Worm (Caenorhabditis elegans) whole organism, L2 larva: ENCODE measurements around the gene tyr-6.

ENCODE experiments used
- blmp-1 ChIP-seq: sonication (generic microtip); optimal IDR thresholded peaks from 2 replicates; lab custom pipeline; 2017; ENCODE audit warnings: missing genetic modification characterization, mild to moderate bottlenecking, missing compliant biosample characterization, antibody characterized with exemption, moderate library complexity; ENCODE audit not compliant: insufficient read depth
- ceh-16 ChIP-seq: fragments of 150-350 bp; optimal IDR thresholded peaks from 2 replicates; lab custom pipeline; 2014; ENCODE audit warnings: missing biosample characterization, missing genetic modification characterization
- dmd-4 ChIP-seq: sonication (generic microtip); optimal IDR thresholded peaks from 2 replicates; lab custom pipeline; 2017; ENCODE audit warnings: missing biosample characterization, missing genetic modification characterization
- egl-27 ChIP-seq: sonication (generic microtip); optimal IDR thresholded peaks from 3 replicates; lab custom pipeline; 2017; ENCODE audit warnings: missing biosample characterization, missing genetic modification reagents, missing genetic modification characterization
- elt-1 ChIP-seq: fragments of 150-350 bp; optimal IDR thresholded peaks from 2 replicates; lab custom pipeline; 2014; ENCODE audit warnings: missing biosample characterization, missing genetic modification characterization
- nhr-11 ChIP-seq: fragments of 150-350 bp; optimal IDR thresholded peaks from 2 replicates; lab custom pipeline; 2014; ENCODE audit warnings: missing biosample characterization, missing genetic modification characterization
- nhr-237 ChIP-seq: fragments of 150-350 bp; optimal IDR thresholded peaks from 2 replicates; lab custom pipeline; 2014; ENCODE audit warnings: missing biosample characterization, missing genetic modification characterization
- unc-39 ChIP-seq: fragments of 150-350 bp; optimal IDR thresholded peaks from 2 replicates; lab custom pipeline; 2014; ENCODE audit warnings: missing biosample characterization, missing genetic modification characterization
- unc-55 ChIP-seq: fragments of 150-350 bp; sonication (generic microtip); optimal IDR thresholded peaks from 3 replicates; lab custom pipeline; 2014; ENCODE audit warnings: missing biosample characterization, missing genetic modification reagents, missing genetic modification characterization
- unc-62 ChIP-seq: fragments of 150-350 bp; optimal IDR thresholded peaks from 2 replicates; lab custom pipeline; 2014; ENCODE audit warnings: missing biosample characterization, missing genetic modification reagents, missing genetic modification characterization
- ztf-1 ChIP-seq: fragments of 200-800 bp; sonication (Bioruptor generic); conservative IDR thresholded peaks from 2 replicates; pipeline ENCODE4 v1.3.6; 2022; ENCODE audit warnings: missing genetic modification characterization, missing compliant biosample characterization

tyr-6 gene

ce11 chrIV:6531450-6531849 lies 51.1 kb downstream of the tyr-6 start, which contains the start of gene C01G5.4:
Gene C01G5.4 (plus strand): TSS chrIV:6531750.
- TF ChIP-seq egl-27 (tag; lab: Kevin White, UChicago) = no peak

DNA sequence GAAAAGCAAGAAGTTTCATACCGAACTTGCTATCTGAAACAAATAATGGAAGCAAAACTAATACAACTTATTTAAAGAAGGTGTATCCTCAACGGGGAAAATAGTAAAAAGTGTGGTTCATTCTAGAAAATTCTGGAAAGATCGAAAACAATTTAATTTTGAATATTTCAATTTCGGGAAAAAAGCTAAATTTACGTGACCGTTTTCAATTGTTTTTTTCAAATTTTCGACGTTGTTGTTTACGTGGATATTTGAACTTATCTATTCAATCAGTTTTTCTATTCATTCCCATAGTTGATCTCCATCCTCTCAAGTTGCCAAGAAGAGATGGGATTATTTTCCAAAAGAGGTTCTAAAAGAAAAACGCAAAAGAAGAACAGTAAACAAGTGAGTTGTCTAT lies 55.6 kb downstream of the tyr-6 start, which contains the start of gene C01G5.3:
TSS of gene C01G5.3 (plus strand) at position 301 of the 400 bp plus-strand sequence.
- TF ChIP-seq blmp-1 (tag; lab: Kevin White, UChicago) (no peak), unc-55 (GFP tag; lab: Kevin White, UChicago) (no peak), ceh-16 (tag; lab: Kevin White, UChicago) (no peak), nhr-11 (tag; lab: Kevin White, UChicago) (no peak), unc-62 (no peak), unc-39 (tag; lab: Kevin White, UChicago) (no peak), nhr-237 (tag; lab: Kevin White, UChicago) (no peak), elt-1 (tag; lab: Kevin White, UChicago) (no peak), ztf-1 (GFP tag; lab: Robert Waterston, UW) (no peak), dmd-4 (tag; lab: Kevin White, UChicago) (no peak)
